Worm (Caenorhabditis elegans): ENCODE data around the gene C25H3.3.
A peak's percentile ranks its signal among the peaks of the same experiment; 100 is the strongest.

C25H3.3 gene

DNA sequence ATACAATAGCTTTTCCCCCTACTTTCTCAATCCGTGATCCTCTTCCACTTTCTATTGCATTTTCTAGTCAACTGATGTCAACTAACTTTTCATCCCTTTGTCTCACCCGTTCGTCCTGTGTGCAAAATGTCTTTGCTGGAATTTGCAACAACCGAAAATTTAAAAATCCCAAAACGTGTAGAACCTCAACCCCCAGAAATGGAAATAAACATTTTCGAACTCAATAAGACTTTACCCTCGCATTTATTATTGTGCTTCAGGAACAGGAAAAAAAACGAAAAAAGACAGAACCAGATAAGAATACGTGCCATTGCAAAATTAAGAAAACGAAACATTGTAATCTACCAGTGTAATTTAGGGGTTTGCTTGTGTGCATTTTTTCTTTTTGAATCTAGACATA, 18.1 kb downstream of the C25H3.3 start:
- TF ChIP-seq elt-3 (tag; optimal IDR thresholded peaks at IDR 0.05), result peak; percentile 23
- no peak for TF ChIP-seq nhr-237 (tag; optimal IDR thresholded peaks at IDR 0.05)

DNA sequence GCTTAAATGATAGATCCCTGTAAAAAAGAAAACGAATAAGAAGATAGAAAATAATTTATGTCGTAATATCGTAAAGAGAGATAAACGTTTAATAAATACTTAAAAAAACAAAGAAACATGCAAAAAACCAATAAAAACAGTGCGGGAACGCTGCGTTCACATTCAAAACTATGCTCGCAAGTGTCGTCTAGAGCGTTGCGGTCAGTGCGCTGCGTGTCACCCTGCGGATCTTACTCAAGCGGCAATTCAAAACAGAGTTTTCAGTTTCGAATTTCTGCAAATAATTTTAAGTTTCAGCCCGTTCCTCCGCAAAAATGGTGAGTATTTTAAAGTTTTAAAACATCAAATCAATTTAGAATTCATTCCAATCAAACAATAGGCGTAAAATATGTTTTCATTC, 20.8 kb downstream of the C25H3.3 start, which contains the start of the genes tiar-1 and lelo-4:
Gene tiar-1 (minus strand): TSS at position 17 of the 400 bp plus-strand sequence.
Gene lelo-4 (plus strand): TSS at position 118 of the 400 bp plus-strand sequence.
- TF ChIP-seq elt-3 (tag; optimal IDR thresholded peaks at IDR 0.05) (no peak), sptf-1 (tag; optimal IDR thresholded peaks at IDR 0.05) (peak; percentile 35), M03D4.4 (tag; optimal IDR thresholded peaks at IDR 0.05) (peak; percentile 7), mep-1 (tag; optimal IDR thresholded peaks at IDR 0.05) (peak; percentile 77), bed-3 (GFP tag; optimal IDR thresholded peaks at IDR 0.05) (no peak), nhr-237 (tag; optimal IDR thresholded peaks at IDR 0.05) (peak; percentile 49), lin-32 (GFP tag; optimal IDR thresholded peaks at IDR 0.05) (no peak), lsy-2 (tag; optimal IDR thresholded peaks at IDR 0.05) (peak; percentile 74), lin-13 (tag; optimal IDR thresholded peaks at IDR 0.05) (peak; percentile 53), ceh-39 (tag; optimal IDR thresholded peaks at IDR 0.05) (peak; percentile 47), ceh-83 (GFP tag; optimal IDR thresholded peaks at IDR 0.05) (no peak), mls-2 (tag; optimal IDR thresholded peaks at IDR 0.05) (peak; percentile 57), unc-120 (tag; optimal IDR thresholded peaks at IDR 0.05; ENCODE audit: poor library complexity, severe bottlenecking) (no peak), ztf-11 (tag; optimal IDR thresholded peaks at IDR 0.05) (no peak), ham-2 (GFP tag; optimal IDR thresholded peaks at IDR 0.05) (no peak), pha-4 (tag; optimal IDR thresholded peaks at IDR 0.05) (peak; percentile 45), hlh-1 (tag; optimal IDR thresholded peaks at IDR 0.05) (peak; percentile 46)

DNA sequence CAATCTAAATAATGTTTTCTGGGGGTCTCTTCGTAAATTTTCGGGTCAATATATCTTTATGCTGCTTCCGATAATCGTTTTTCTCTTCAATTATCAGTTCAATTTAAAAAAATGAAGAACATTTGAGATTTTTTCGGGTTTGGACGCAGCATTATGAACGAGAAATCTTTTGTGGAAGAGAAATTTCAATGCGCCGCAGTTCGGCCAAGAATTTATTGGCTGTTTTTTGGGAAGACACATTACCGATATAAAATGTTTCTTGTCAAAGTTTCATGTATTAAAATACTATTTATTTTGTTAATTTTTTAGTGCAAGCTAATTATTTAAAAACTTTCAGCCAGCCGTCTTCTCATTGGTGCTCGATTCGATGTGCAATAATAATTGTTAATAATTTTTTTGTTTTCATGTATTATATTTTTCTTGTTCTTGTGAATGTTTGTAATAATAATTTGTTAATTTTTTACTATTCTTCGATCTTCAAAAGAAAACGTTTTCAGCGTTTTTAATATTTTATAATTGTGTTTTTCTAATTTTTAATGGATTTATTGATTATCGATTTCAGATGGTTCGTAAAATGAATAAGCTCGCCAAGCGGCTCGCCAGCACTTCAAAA, 21.9 kb downstream of the C25H3.3 start, which contains the start of the genes C18A3.10 and C18A3.3:
Gene C18A3.10 (minus strand): TSS at position 101 of the 613 bp plus-strand sequence.
Gene C18A3.3 (plus strand): TSS at position 563 of the 613 bp plus-strand sequence.
- TF ChIP-seq unc-62 (GFP tag; optimal IDR thresholded peaks at IDR 0.05) (no peak), M03D4.4 (tag; optimal IDR thresholded peaks at IDR 0.05) (no peak), ham-2 (GFP tag; optimal IDR thresholded peaks at IDR 0.05) (no peak), unc-120 (tag; optimal IDR thresholded peaks at IDR 0.05; ENCODE audit: poor library complexity, severe bottlenecking) (no peak), nhr-12 (tag; optimal IDR thresholded peaks at IDR 0.05) (no peak), bed-3 (GFP tag; optimal IDR thresholded peaks at IDR 0.05) (no peak)

DNA sequence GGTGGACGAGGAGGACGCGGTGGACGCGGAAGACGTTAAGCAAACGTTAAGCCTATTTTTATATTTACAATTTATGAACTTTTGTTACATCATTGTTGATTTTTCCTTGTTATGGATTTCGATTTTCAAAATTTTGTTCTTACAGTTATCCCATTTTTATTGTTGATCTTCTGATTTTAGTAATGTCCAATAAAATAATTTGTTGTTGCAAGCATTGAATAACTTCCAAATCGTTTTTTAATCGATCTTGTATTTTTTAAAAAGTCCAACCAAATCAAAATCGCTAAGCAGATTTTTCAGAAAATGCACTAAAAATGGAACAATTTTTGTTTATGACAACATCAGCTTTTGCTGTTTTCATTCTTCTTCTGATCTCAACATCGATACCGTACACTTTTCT, 23.8 kb downstream of the C25H3.3 start, which contains the start of gene zipt-3:
Gene zipt-3 (plus strand): TSS at position 301 of the 400 bp plus-strand sequence.
- no peak for TF ChIP-seq mls-2 (tag; optimal IDR thresholded peaks at IDR 0.05)
- no peak for TF ChIP-seq unc-120 (tag; optimal IDR thresholded peaks at IDR 0.05; ENCODE audit: poor library complexity, severe bottlenecking)
- no peak for TF ChIP-seq pha-4 (tag; optimal IDR thresholded peaks at IDR 0.05)
- TF ChIP-seq ceh-43 (GFP tag; optimal IDR thresholded peaks at IDR 0.05), result no peak
- TF ChIP-seq nhr-76 (tag; optimal IDR thresholded peaks at IDR 0.05), result no peak
- TF ChIP-seq ceh-83 (GFP tag; optimal IDR thresholded peaks at IDR 0.05), result no peak
- no peak for TF ChIP-seq bed-3 (GFP tag; optimal IDR thresholded peaks at IDR 0.05)
- TF ChIP-seq ceh-39 (tag; optimal IDR thresholded peaks at IDR 0.05), result no peak
- no peak for TF ChIP-seq blmp-1 (tag; optimal IDR thresholded peaks at IDR 0.05)
- TF ChIP-seq sptf-1 (tag; optimal IDR thresholded peaks at IDR 0.05), result no peak
- no peak for TF ChIP-seq hlh-1 (tag; optimal IDR thresholded peaks at IDR 0.05)
- no peak for TF ChIP-seq nhr-2 (tag; optimal IDR thresholded peaks at IDR 0.05)
- no peak for TF ChIP-seq lsy-2 (tag; optimal IDR thresholded peaks at IDR 0.05)
- no peak for TF ChIP-seq mab-5 (tag; optimal IDR thresholded peaks at IDR 0.05)
- no peak for TF ChIP-seq unc-39 (tag; optimal IDR thresholded peaks at IDR 0.05)
- TF ChIP-seq nhr-28 (tag; optimal IDR thresholded peaks at IDR 0.05), result no peak
- no peak for TF ChIP-seq unc-62 (GFP tag; optimal IDR thresholded peaks at IDR 0.05)
- no peak for TF ChIP-seq nhr-237 (tag; optimal IDR thresholded peaks at IDR 0.05)

DNA sequence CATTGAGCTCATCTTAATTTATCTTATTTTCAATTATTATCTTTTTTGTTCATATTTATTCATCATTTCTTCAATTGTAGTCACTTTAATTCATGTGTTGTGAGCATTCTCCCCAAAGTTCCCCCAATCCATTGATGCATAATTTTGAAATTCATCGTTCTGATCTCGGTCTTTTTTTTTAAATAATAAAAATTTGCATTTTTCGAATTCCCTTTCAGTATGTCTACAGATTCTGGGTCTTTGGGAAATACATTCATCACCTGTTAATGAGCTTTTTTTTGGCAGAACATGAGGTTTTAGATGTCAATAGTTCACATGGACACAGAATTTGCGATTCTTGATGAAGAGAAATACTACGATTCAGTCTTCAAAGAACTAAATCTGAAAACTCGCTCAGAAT, 25.9 kb downstream of the C25H3.3 start, which contains the start of gene damt-1:
Gene damt-1 (plus strand): TSS at position 301 of the 400 bp plus-strand sequence.
- TF ChIP-seq ztf-11 (tag; optimal IDR thresholded peaks at IDR 0.05), result no peak
- TF ChIP-seq lin-13 (tag; optimal IDR thresholded peaks at IDR 0.05), result no peak
- TF ChIP-seq zip-8 (tag; optimal IDR thresholded peaks at IDR 0.05), result no peak
- no peak for TF ChIP-seq ceh-83 (GFP tag; optimal IDR thresholded peaks at IDR 0.05)
- TF ChIP-seq unc-120 (tag; optimal IDR thresholded peaks at IDR 0.05; ENCODE audit: poor library complexity, severe bottlenecking), result no peak
- TF ChIP-seq flh-1 (GFP tag; optimal IDR thresholded peaks at IDR 0.05), result no peak
- TF ChIP-seq elt-3 (tag; optimal IDR thresholded peaks at IDR 0.05), result no peak
- TF ChIP-seq nhr-237 (tag; optimal IDR thresholded peaks at IDR 0.05), result no peak
- no peak for TF ChIP-seq M03D4.4 (tag; optimal IDR thresholded peaks at IDR 0.05)
- TF ChIP-seq nhr-2 (tag; optimal IDR thresholded peaks at IDR 0.05), result no peak
- TF ChIP-seq unc-62 (GFP tag; optimal IDR thresholded peaks at IDR 0.05), result no peak
- no peak for TF ChIP-seq bed-3 (GFP tag; optimal IDR thresholded peaks at IDR 0.05)
- no peak for TF ChIP-seq nhr-12 (tag; optimal IDR thresholded peaks at IDR 0.05)
- no peak for TF ChIP-seq sptf-1 (tag; optimal IDR thresholded peaks at IDR 0.05)
- no peak for TF ChIP-seq snpc-4 (tag; optimal IDR thresholded peaks at IDR 0.05)
- TF ChIP-seq nhr-28 (tag; optimal IDR thresholded peaks at IDR 0.05), result no peak
- no peak for TF ChIP-seq unc-39 (tag; optimal IDR thresholded peaks at IDR 0.05)
